Fruit fly (Drosophila melanogaster) whole organism, pupa: ENCODE results near the gene AhcyL1.
A peak's percentile ranks its signal among the peaks of the same experiment; 100 is the strongest.

ENCODE experiments used
- CG10348 ChIP-seq: fragments of 200-800 bp; sonication (Bioruptor generic); IDR thresholded peaks from 2 replicates; pipeline ENCODE4 v1.3.6; 2022; ENCODE audit warnings: missing biosample characterization, missing genetic modification characterization
- CG12605 ChIP-seq: fragments of 200-800 bp; sonication (Bioruptor generic); IDR thresholded peaks from 2 replicates; pipeline ENCODE4 v1.3.6; 2022; ENCODE audit warnings: missing biosample characterization, missing genetic modification characterization
- CG13204 ChIP-seq: fragments of 200-800 bp; sonication (Bioruptor generic); optimal IDR thresholded peaks from 2 replicates; lab custom pipeline; 2018; ENCODE audit warnings: missing biosample characterization, mild to moderate bottlenecking, missing genetic modification characterization, moderate library complexity
- CG14655 ChIP-seq: fragments of 200-800 bp; sonication (Bioruptor generic); optimal IDR thresholded peaks from 3 replicates; lab custom pipeline; 2017; ENCODE audit warnings: mild to moderate bottlenecking, missing biosample characterization, missing genetic modification reagents, missing genetic modification characterization
- CG15710 ChIP-seq: fragments of 200-800 bp; sonication (Bioruptor generic); optimal IDR thresholded peaks from 2 replicates; lab custom pipeline; 2018; ENCODE audit warnings: missing biosample characterization, mild to moderate bottlenecking, missing genetic modification characterization, moderate library complexity
- CG17806 ChIP-seq: fragments of 200-800 bp; sonication (Bioruptor generic); optimal IDR thresholded peaks from 2 replicates; lab custom pipeline; 2018; ENCODE audit warnings: missing biosample characterization, mild to moderate bottlenecking, missing genetic modification characterization, moderate library complexity
- CG32121 ChIP-seq: fragments of 200-800 bp; sonication (Bioruptor generic); IDR thresholded peaks from 2 replicates; pipeline ENCODE4 v1.3.6; 2022; ENCODE audit warnings: missing biosample characterization, missing genetic modification characterization
- CG34367 ChIP-seq: fragments of 200-800 bp; sonication (Bioruptor generic); optimal IDR thresholded peaks from 2 replicates; lab custom pipeline; 2018; ENCODE audit warnings: missing biosample characterization, mild to moderate bottlenecking, missing genetic modification characterization
- CG4496 ChIP-seq: fragments of 200-800 bp; sonication (Bioruptor generic); IDR thresholded peaks from 3 replicates; pipeline ENCODE4 v1.3.6; 2022; ENCODE audit warnings: missing biosample characterization, missing genetic modification characterization
- CG8159 ChIP-seq: fragments of 200-800 bp; sonication (Bioruptor generic); optimal IDR thresholded peaks from 3 replicates; lab custom pipeline; 2018; ENCODE audit warnings: missing biosample characterization, mild to moderate bottlenecking, missing genetic modification characterization, moderate library complexity
- CG8301 ChIP-seq: fragments of 200-800 bp; sonication (Bioruptor generic); optimal IDR thresholded peaks from 2 replicates; lab custom pipeline; 2018; ENCODE audit warnings: missing biosample characterization, mild to moderate bottlenecking, missing genetic modification characterization
- CG9948 ChIP-seq: fragments of 200-800 bp; sonication (Bioruptor generic); optimal IDR thresholded peaks from 2 replicates; lab custom pipeline; 2018; ENCODE audit warnings: missing biosample characterization, mild to moderate bottlenecking, missing genetic modification characterization, moderate library complexity
- D1 ChIP-seq: fragments of 200-800 bp; sonication (Bioruptor generic); optimal IDR thresholded peaks from 2 replicates; lab custom pipeline; 2018; ENCODE audit warnings: missing biosample characterization, mild to moderate bottlenecking, missing genetic modification characterization, moderate library complexity
- EcR ChIP-seq: fragments of 200-800 bp; sonication (Bioruptor generic); optimal IDR thresholded peaks from 3 replicates; lab custom pipeline; 2019; ENCODE audit warnings: missing biosample characterization, missing genetic modification characterization, mild to moderate bottlenecking, moderate library complexity, missing genetic modification reagents
- Ets98B ChIP-seq: fragments of 200-800 bp; sonication (Bioruptor generic); IDR thresholded peaks from 2 replicates; pipeline ENCODE4 v1.3.6; 2022; ENCODE audit warnings: missing biosample characterization, missing genetic modification characterization
- Pif1A ChIP-seq: fragments of 200-800 bp; sonication (Bioruptor generic); optimal IDR thresholded peaks from 3 replicates; lab custom pipeline; 2016; ENCODE audit warnings: missing biosample characterization, missing genetic modification characterization
- Pif1B ChIP-seq: fragments of 200-800 bp; sonication (Bioruptor generic); optimal IDR thresholded peaks from 3 replicates; lab custom pipeline; 2016; ENCODE audit warnings: missing biosample characterization, missing genetic modification characterization
- Snoo ChIP-seq: fragments of 200-800 bp; sonication (Bioruptor generic); optimal IDR thresholded peaks from 3 replicates; lab custom pipeline; 2017; ENCODE audit warnings: missing biosample characterization, mild to moderate bottlenecking, missing genetic modification characterization, inconsistent platforms
- fd96Ca ChIP-seq: fragments of 200-800 bp; sonication (Bioruptor generic); IDR thresholded peaks from 3 replicates; pipeline ENCODE4 v1.3.6; 2022; ENCODE audit warnings: missing biosample characterization, missing genetic modification characterization
- gl ChIP-seq: fragments of 200-800 bp; sonication (Bioruptor generic); optimal IDR thresholded peaks from 2 replicates; lab custom pipeline; 2018; ENCODE audit warnings: missing biosample characterization, mild to moderate bottlenecking, missing genetic modification characterization
- rn ChIP-seq: fragments of 200-800 bp; sonication (Bioruptor generic); IDR thresholded peaks from 2 replicates; pipeline ENCODE4 v1.3.6; 2022; ENCODE audit warnings: missing biosample characterization, missing genetic modification characterization

Gene AhcyL1

DNA sequence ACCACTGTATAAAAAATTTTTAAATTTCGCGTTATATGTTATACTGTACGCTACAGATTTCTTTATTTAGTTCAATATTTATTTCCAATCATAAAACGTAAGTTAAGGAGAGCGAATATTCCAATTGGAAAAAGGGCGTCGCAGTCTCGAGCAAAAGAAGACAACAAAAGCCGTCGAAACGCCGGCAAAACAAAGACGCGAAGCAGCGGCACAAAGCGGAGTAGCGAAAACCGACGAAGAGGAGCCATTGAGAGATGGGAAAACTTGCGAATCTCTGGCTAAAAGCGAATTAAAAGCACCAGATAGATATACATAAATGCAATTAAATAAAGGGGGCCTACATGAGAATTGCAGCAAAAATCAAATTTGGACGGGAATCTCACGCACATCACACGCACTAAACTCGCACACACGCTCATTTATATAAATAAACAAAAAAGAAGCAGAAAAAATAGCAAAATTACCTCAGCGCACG lies 6.3 kb downstream of the AhcyL1 start:
- TF ChIP-seq Pif1B: no peak
- TF ChIP-seq CG4496 (GFP tag; lab: Robert Waterston, UW): 0 out of 3 replicates have a peak, but pooled peaks have one; percentile 0

dm6 chr3L:2765013-2765738 lies 6.9 kb downstream of the AhcyL1 start:
- TF ChIP-seq EcR (GFP tag; lab: Kevin White, UChicago): no peak
- peak; percentile 0 for TF ChIP-seq CG17806
- no peak for TF ChIP-seq CG14655 (GFP tag; lab: Kevin White, UChicago)
- no peak; the same call in 1 of the 2 replicates for TF ChIP-seq CG32121
- peak; percentile 7 for TF ChIP-seq Pif1B
- TF ChIP-seq Snoo (tag; lab: Kevin White, UChicago): no peak
- TF ChIP-seq D1 (tag; lab: Kevin White, UChicago): peak; percentile 13
- TF ChIP-seq Ets98B: peak; percentile 45
- TF ChIP-seq CG8159 (tag; lab: Kevin White, UChicago): peak; percentile 13
- peak; percentile 63; the same call in 1 of the 3 replicates for TF ChIP-seq CG4496 (GFP tag; lab: Robert Waterston, UW)
- peak; percentile 25 for TF ChIP-seq Pif1A
- TF ChIP-seq rn: no peak
- TF ChIP-seq, all 21 proteins: peak for 7

DNA sequence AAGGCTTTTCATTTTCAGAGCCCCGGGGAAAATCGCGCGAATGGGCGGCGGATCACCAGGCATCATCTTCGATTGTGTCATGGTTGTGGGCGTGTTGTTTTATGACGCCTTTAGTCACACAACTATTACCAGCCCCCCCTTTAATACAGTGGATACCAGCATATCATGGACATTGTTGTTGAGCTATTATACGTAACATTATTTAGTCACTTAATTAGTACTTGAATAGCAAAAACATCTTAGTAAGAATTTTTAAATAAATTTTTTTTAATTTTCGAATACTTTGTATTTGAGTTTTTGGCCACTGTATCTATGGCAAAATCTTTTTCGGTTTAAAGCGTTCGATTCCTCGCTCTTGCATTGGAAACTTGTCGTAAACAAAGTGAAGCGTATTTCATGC lies 8.4 kb downstream of the AhcyL1 start:
- TF ChIP-seq CG15710 (tag; lab: Kevin White, UChicago) (no peak), CG32121 (peak; percentile 40; the same call in 1 of the 2 replicates), CG34367 (tag; lab: Kevin White, UChicago) (no peak), CG17806 (no peak), CG4496 (GFP tag; lab: Robert Waterston, UW) (peak; percentile 52; the same call in 1 of the 3 replicates)

- TF ChIP-seq CG15710 (tag; lab: Kevin White, UChicago) (no peak), gl (tag; lab: Kevin White, UChicago) (no peak), Pif1A (no peak), CG10348 (GFP tag; lab: Robert Waterston, UW) (no peak)
Measured at dm6 chr3L:2762122-2762521, 10.0 kb downstream of the AhcyL1 start.

DNA sequence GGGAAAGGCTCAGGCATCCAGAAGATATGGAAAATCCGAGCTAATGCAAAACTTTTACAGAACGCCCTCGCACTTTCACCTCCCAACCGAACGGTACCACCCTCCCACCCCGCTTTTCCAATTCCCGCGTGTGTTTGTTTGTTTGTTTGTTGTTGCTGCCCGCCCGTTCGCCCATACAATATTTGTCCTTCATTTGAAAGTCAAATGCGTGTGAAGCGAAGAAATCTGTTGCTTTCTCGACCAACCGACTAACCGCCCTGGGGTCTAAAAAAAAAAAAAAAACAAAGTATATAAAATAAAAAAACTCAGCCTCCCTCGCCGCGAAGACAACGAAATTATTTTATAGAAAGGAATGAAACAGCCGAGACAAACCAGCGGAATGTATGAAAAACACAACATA lies 23.8 kb downstream of the AhcyL1 start:
- TF ChIP-seq CG13204 (no peak), CG8301 (tag; lab: Kevin White, UChicago) (no peak), rn (no peak), CG14655 (GFP tag; lab: Kevin White, UChicago) (no peak), Ets98B (no peak), D1 (tag; lab: Kevin White, UChicago) (no peak), CG34367 (tag; lab: Kevin White, UChicago) (no peak)

DNA sequence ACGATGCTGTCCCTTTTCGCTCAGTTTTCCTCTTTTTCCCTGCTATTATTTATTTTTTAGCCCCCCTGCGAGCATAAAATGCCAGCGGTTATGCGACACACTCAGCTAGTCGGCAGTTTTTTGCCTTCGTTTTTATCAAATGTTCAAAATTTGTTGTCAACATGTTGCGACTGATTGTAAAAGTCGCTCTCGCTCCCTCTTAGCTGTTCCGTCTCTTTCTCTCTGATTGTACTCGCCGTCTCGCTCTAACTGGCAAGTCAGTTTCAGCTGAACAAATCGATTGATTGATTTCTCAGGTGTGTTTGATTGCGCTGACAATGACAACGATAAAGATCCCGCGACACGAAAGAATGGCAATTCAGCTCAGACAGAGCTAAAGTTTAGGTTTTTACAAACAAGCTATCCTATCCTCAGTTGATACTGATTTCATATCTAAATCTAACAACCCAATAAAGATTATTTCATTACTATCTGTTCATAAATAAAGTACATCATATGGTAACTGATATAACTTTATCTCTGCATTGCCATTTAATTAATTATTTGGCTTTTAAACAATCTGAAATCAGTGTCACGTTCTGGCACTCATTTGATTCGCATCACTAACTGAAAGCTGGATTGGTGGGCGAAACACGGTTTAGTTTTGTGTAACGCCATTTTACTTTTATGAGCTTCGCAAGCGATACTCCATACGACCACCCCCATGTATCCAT lies 26.3 kb downstream of the AhcyL1 start:
- no peak for TF ChIP-seq CG9948 (tag; lab: Kevin White, UChicago)
- no peak for TF ChIP-seq D1 (tag; lab: Kevin White, UChicago)
- TF ChIP-seq CG34367 (tag; lab: Kevin White, UChicago): no peak
- TF ChIP-seq EcR (GFP tag; lab: Kevin White, UChicago): no peak
- no peak for TF ChIP-seq CG15710 (tag; lab: Kevin White, UChicago)
- TF ChIP-seq CG12605 (GFP tag; lab: Robert Waterston, UW): no peak
- TF ChIP-seq CG14655 (GFP tag; lab: Kevin White, UChicago): no peak
- no peak for TF ChIP-seq CG17806
- TF ChIP-seq Pif1A: no peak
- no peak for TF ChIP-seq CG32121
- TF ChIP-seq Snoo (tag; lab: Kevin White, UChicago): no peak
- no peak for TF ChIP-seq CG4496 (GFP tag; lab: Robert Waterston, UW)
- TF ChIP-seq CG8159 (tag; lab: Kevin White, UChicago): no peak
- TF ChIP-seq rn: no peak

- no peak for TF ChIP-seq EcR (GFP tag; lab: Kevin White, UChicago)
- TF ChIP-seq rn: no peak
- TF ChIP-seq CG12605 (GFP tag; lab: Robert Waterston, UW): no peak
- TF ChIP-seq Pif1B: no peak
- TF ChIP-seq CG17806: no peak
- no peak for TF ChIP-seq Pif1A
- no peak for TF ChIP-seq CG34367 (tag; lab: Kevin White, UChicago)
- TF ChIP-seq gl (tag; lab: Kevin White, UChicago): no peak
- no peak for TF ChIP-seq fd96Ca (GFP tag; lab: Robert Waterston, UW)
- TF ChIP-seq Ets98B: no peak
- no peak for TF ChIP-seq CG32121
- TF ChIP-seq Snoo (tag; lab: Kevin White, UChicago): no peak
- TF ChIP-seq CG14655 (GFP tag; lab: Kevin White, UChicago): no peak
- TF ChIP-seq D1 (tag; lab: Kevin White, UChicago): no peak
- no peak for TF ChIP-seq CG8159 (tag; lab: Kevin White, UChicago)
- TF ChIP-seq CG4496 (GFP tag; lab: Robert Waterston, UW): no peak
- TF ChIP-seq CG9948 (tag; lab: Kevin White, UChicago): no peak
- TF ChIP-seq CG13204: no peak
- no peak for TF ChIP-seq CG15710 (tag; lab: Kevin White, UChicago)
- no peak for TF ChIP-seq CG10348 (GFP tag; lab: Robert Waterston, UW)
Measured at dm6 chr3L:2744963-2745362, 27.2 kb downstream of the AhcyL1 start.
